Fruit fly (Drosophila melanogaster) whole organism, prepupa: ENCODE results near the gene sqd.

ENCODE experiments used
- CG11294 ChIP-seq: fragments of 200-800 bp; sonication (Bioruptor generic); IDR thresholded peaks from 2 replicates; pipeline ENCODE4 v1.3.6; 2022; ENCODE audit warnings: missing biosample characterization, missing genetic modification characterization
- CG11762 ChIP-seq: fragments of 200-800 bp; sonication (Bioruptor generic); optimal IDR thresholded peaks from 3 replicates; lab custom pipeline; 2016; ENCODE audit warnings: missing biosample characterization, missing genetic modification characterization; ENCODE audit not compliant: insufficient read depth
- CG15336 ChIP-seq: fragments of 200-800 bp; sonication (Bioruptor generic); IDR thresholded peaks from 2 replicates; pipeline ENCODE4 v1.3.6; 2022; ENCODE audit warnings: missing biosample characterization, missing genetic modification characterization
- CG32006 ChIP-seq: fragments of 200-800 bp; sonication (Bioruptor generic); optimal IDR thresholded peaks from 3 replicates; lab custom pipeline; 2017; ENCODE audit warnings: missing biosample characterization, mild to moderate bottlenecking, missing genetic modification characterization
- Eip75B ChIP-seq: fragments of 200-800 bp; sonication (Bioruptor generic); optimal IDR thresholded peaks from 3 replicates; lab custom pipeline; 2016; ENCODE audit warnings: missing biosample characterization, missing genetic modification characterization
- Eip78C ChIP-seq: fragments of 200-800 bp; sonication (Bioruptor generic); peaks from one replicate; lab custom pipeline; 2016; ENCODE audit warnings: missing biosample characterization, missing genetic modification characterization
- Hr4 ChIP-seq: fragments of 200-800 bp; sonication (Bioruptor generic); optimal IDR thresholded peaks from 3 replicates; lab custom pipeline; 2016; ENCODE audit warnings: missing biosample characterization, missing genetic modification characterization
- fd85E ChIP-seq: fragments of 200-800 bp; sonication (Bioruptor generic); optimal IDR thresholded peaks from 3 replicates; lab custom pipeline; 2016; ENCODE audit warnings: missing biosample characterization, missing genetic modification characterization
- ss ChIP-seq, 2 experiments: fragments of 200-800 bp; sonication (Bioruptor generic); optimal IDR thresholded peaks; 2 replicates in 1 of 2; 3 replicates in 1 of 2; lab custom pipeline; 2017 to 2018; ENCODE audit warnings: mild to moderate bottlenecking in 2 of 2, missing biosample characterization in 2 of 2, missing genetic modification characterization in 2 of 2, moderate library complexity in 1 of 2

DNA sequence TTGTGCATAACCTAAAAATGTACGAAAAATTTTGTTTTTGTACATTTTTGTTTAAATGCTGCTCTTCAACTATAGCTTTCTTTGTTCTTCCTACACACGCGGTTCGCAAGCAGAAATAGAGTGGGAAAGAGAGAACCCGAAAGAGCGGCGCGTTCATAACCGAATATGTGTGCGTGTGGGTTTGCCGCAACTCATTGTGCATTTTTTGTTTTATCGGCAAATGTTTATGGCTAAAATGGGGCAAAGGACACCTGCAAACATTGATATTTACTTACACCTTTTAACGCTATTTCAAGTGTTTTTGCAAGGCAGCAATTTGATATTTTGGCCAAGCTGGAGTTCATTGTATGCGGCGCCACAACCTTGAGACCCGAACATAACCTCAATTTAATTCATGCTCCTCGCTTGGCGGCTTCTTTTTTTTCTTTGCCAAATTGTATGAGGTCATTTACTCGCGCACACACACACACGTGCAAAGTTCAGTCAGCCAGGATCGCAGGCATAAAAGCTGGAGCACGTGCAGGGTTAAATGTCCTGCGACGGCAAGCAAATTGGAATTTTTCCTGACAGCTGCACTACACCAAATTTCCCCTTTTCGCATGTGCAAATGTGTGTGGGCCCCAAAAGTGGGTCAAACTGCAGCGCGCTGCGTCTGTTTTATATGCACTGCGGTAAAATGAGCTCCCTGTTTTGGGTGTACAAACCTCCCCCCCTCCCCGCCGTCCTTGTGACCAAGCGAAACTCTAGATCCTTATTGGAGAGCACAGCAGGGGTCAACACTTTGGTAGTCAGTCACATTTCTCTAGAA lies 1.8 kb upstream of the sqd start:
- no peak for TF ChIP-seq Eip75B (GFP tag; lab: Kevin White, UChicago)
- no peak for TF ChIP-seq Hr4 (GFP tag; lab: Kevin White, UChicago)
- TF ChIP-seq ss (GFP tag; optimal IDR thresholded peaks at IDR 0.05; lab: Kevin White, UChicago), result peak in 1 of 2 experiments; percentile 17
- peak; percentile 52 for TF ChIP-seq Eip78C (GFP tag; lab: Kevin White, UChicago)
- no peak for TF ChIP-seq CG15336 (GFP tag; lab: Robert Waterston, UW)
- TF ChIP-seq CG11294, result no peak
- no peak for TF ChIP-seq CG11762
- TF ChIP-seq fd85E, result no peak
- no peak for TF ChIP-seq CG32006 (GFP tag; lab: Kevin White, UChicago)
